Worm (Caenorhabditis elegans) whole organism, L1 larva: ENCODE data around the gene C18H7.7.

Source experiments
- ama-1 ChIP-seq: fragments of 150-350 bp; optimal IDR thresholded peaks from 2 replicates; lab custom pipeline; 2014
- ceh-8 ChIP-seq: fragments of 200-800 bp; sonication (Bioruptor generic); optimal IDR thresholded peaks from 2 replicates; lab custom pipeline; 2018; ENCODE audit warnings: mild to moderate bottlenecking, missing genetic modification characterization, moderate library complexity, missing compliant biosample characterization
- ces-1 ChIP-seq: fragments of 150-350 bp; optimal IDR thresholded peaks from 2 replicates; lab custom pipeline; 2014; ENCODE audit warnings: missing biosample characterization, missing genetic modification reagents, missing genetic modification characterization
- nhr-19 ChIP-seq: fragments of 200-800 bp; sonication (Bioruptor generic); conservative IDR thresholded peaks from 2 replicates; pipeline ENCODE4 v1.3.6; 2022; ENCODE audit warnings: missing genetic modification characterization, missing compliant biosample characterization
- nhr-28 ChIP-seq: fragments of 150-350 bp; optimal IDR thresholded peaks from 2 replicates; lab custom pipeline; 2014; ENCODE audit warnings: missing biosample characterization, missing genetic modification characterization
- nhr-90 ChIP-seq: sonication (generic microtip); optimal IDR thresholded peaks from 2 replicates; lab custom pipeline; 2016; ENCODE audit warnings: mild to moderate bottlenecking, missing genetic modification characterization, missing compliant biosample characterization; ENCODE audit not compliant: poor library complexity
- skn-1 ChIP-seq: fragments of 150-350 bp; optimal IDR thresholded peaks from 2 replicates; lab custom pipeline; 2014; ENCODE audit warnings: missing biosample characterization, missing genetic modification characterization
- tbx-2 ChIP-seq: sonication (generic microtip); optimal IDR thresholded peaks from 2 replicates; lab custom pipeline; 2016; ENCODE audit warnings: missing genetic modification characterization, missing compliant biosample characterization
- unc-62 ChIP-seq: fragments of 150-350 bp; optimal IDR thresholded peaks from 2 replicates; lab custom pipeline; 2014; ENCODE audit warnings: missing biosample characterization, missing genetic modification reagents, missing genetic modification characterization

ce11 chrIV:633565-633964 is 37.4 kb upstream of the C18H7.7 start:
- TF ChIP-seq ama-1 (lab: Kevin White, UChicago): no peak
- no peak for TF ChIP-seq skn-1 (tag; lab: Kevin White, UChicago)
- no peak for TF ChIP-seq nhr-90 (tag; lab: Kevin White, UChicago)
- no peak for TF ChIP-seq ceh-8 (GFP tag; lab: Kevin White, UChicago)
- TF ChIP-seq tbx-2 (tag; lab: Kevin White, UChicago): no peak
- TF ChIP-seq nhr-19: no peak
- no peak for TF ChIP-seq unc-62 (GFP tag; lab: Kevin White, UChicago)
- TF ChIP-seq nhr-28 (tag; lab: Kevin White, UChicago): no peak
- no peak for TF ChIP-seq ces-1 (GFP tag; lab: Kevin White, UChicago)
